Worm (Caenorhabditis elegans): ENCODE measurements around the gene T20B3.14.

Gene T20B3.14

DNA sequence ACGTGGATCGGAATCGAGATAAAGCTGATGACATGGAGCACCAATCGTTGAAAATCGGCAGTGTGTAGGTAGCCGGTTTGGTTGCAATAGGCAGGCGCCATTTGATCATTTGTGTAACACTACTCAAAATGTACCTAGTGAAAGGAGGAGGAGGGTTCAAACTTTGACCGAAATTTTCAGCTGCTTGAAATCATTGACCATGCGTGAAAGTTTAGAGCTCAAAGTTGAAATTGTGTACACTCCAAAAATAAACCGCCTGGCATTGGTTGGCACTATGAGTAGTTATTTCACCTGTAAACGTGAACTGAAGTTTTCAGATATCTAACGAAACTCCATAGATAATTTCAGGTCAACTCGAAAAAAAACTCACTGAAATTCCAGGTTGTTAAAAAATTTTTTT, 10.8 kb upstream of the T20B3.14 start, which contains the start of gene srh-215:
Gene srh-215 (minus strand): TSS at position 101 of the 400 bp plus-strand sequence.
- no peak for TF ChIP-seq ceh-19 (GFP tag; optimal IDR thresholded peaks at IDR 0.05)
- no peak for TF ChIP-seq ceh-45 (GFP tag; IDR thresholded peaks at IDR 0.05)
- no peak for TF ChIP-seq ceh-34 (tag; optimal IDR thresholded peaks at IDR 0.05)
- no peak for TF ChIP-seq F13H6.1 (tag; optimal IDR thresholded peaks at IDR 0.05)
- no peak for TF ChIP-seq tbx-2 (tag; optimal IDR thresholded peaks at IDR 0.05)
- TF ChIP-seq dve-1 (tag; optimal IDR thresholded peaks at IDR 0.05): no peak
- TF ChIP-seq C38D4.7 (GFP tag; optimal IDR thresholded peaks at IDR 0.05): no peak
- no peak for TF ChIP-seq ceh-6 (GFP tag; optimal IDR thresholded peaks at IDR 0.05)
- TF ChIP-seq gmeb-2 (tag; optimal IDR thresholded peaks at IDR 0.05): no peak
- TF ChIP-seq hlh-15 (tag; optimal IDR thresholded peaks at IDR 0.05): no peak
- TF ChIP-seq mec-3 (tag; optimal IDR thresholded peaks at IDR 0.05; ENCODE audit: borderline replicate concordance): no peak
- no peak for TF ChIP-seq ttx-3 (tag; optimal IDR thresholded peaks at IDR 0.05)
- no peak for TF ChIP-seq npax-4 (tag; optimal IDR thresholded peaks at IDR 0.05)
- no peak for TF ChIP-seq rnt-1 (tag; optimal IDR thresholded peaks at IDR 0.05)
- no peak for TF ChIP-seq ama-1 (optimal IDR thresholded peaks at IDR 0.05)

- TF ChIP-seq ceh-9 (tag; optimal IDR thresholded peaks at IDR 0.05) (no peak), hlh-15 (tag; optimal IDR thresholded peaks at IDR 0.05) (no peak), ceh-45 (GFP tag; IDR thresholded peaks at IDR 0.05) (no peak), dmd-4 (tag; optimal IDR thresholded peaks at IDR 0.05; ENCODE audit: borderline replicate concordance) (no peak), ceh-30 (tag; optimal IDR thresholded peaks at IDR 0.05) (no peak), mec-3 (tag; optimal IDR thresholded peaks at IDR 0.05; ENCODE audit: borderline replicate concordance) (no peak), ref-2 (tag; optimal IDR thresholded peaks at IDR 0.05) (no peak), sdc-2 (tag; optimal IDR thresholded peaks at IDR 0.05) (no peak), ahr-1 (tag; optimal IDR thresholded peaks at IDR 0.05) (no peak), nhr-232 (tag; optimal IDR thresholded peaks at IDR 0.05) (no peak), C38D4.7 (GFP tag; optimal IDR thresholded peaks at IDR 0.05) (no peak), fkh-10 (GFP tag; optimal IDR thresholded peaks at IDR 0.05) (no peak), ceh-24 (tag; optimal IDR thresholded peaks at IDR 0.05) (no peak), eyg-1 (tag; optimal IDR thresholded peaks at IDR 0.05) (no peak), K02D7.2 (tag; optimal IDR thresholded peaks at IDR 0.05) (no peak), ztf-16 (tag; optimal IDR thresholded peaks at IDR 0.05) (no peak), pros-1 (tag; optimal IDR thresholded peaks at IDR 0.05) (no peak), pag-3 (tag; optimal IDR thresholded peaks at IDR 0.05; ENCODE audit: borderline replicate concordance) (no peak), hlh-8 (tag; optimal IDR thresholded peaks at IDR 0.05) (no peak), sox-4 (tag; optimal IDR thresholded peaks at IDR 0.05) (no peak)
Measured at ce11 chrV:16831310-16831709, 10.2 kb upstream of the T20B3.14 start.

- TF ChIP-seq pat-9 (tag; optimal IDR thresholded peaks at IDR 0.05): no peak
Measured at ce11 chrV:16829396-16829795, 8.3 kb upstream of the T20B3.14 start, which contains the start of gene srh-214. TSS of gene srh-214 (minus strand) at chrV:16829755.

DNA sequence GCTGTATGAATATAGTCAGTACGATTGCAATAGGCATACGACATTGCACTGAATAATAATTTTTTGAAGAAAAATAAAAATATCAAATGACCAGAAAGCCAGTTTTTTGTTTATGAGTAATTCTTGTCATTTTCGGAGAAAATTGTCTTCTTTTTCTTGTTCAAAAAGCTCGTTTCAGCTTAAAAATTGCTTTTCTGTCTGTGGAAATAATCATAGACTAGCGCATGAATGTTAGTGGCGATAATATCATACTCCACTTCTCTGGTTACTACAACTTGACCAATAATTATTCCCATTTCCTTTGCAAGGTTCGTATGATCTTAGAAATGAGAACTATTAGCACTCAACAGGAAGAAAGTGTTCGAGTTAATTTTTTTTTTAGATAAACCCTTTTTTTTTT, 6.4 kb upstream of the T20B3.14 start, which contains the start of gene srh-216:
Gene srh-216 (minus strand): TSS at position 101 of the 400 bp plus-strand sequence.
- TF ChIP-seq fkh-6 (tag; optimal IDR thresholded peaks at IDR 0.05) (no peak), ceh-19 (GFP tag; optimal IDR thresholded peaks at IDR 0.05) (no peak), eyg-1 (tag; optimal IDR thresholded peaks at IDR 0.05) (no peak), K09A11.1 (tag; optimal IDR thresholded peaks at IDR 0.05; ENCODE audit: insufficient read depth) (no peak), gmeb-2 (tag; optimal IDR thresholded peaks at IDR 0.05) (no peak), ceh-2 (tag; optimal IDR thresholded peaks at IDR 0.05) (no peak), fax-1 (tag; optimal IDR thresholded peaks at IDR 0.05) (no peak)

DNA sequence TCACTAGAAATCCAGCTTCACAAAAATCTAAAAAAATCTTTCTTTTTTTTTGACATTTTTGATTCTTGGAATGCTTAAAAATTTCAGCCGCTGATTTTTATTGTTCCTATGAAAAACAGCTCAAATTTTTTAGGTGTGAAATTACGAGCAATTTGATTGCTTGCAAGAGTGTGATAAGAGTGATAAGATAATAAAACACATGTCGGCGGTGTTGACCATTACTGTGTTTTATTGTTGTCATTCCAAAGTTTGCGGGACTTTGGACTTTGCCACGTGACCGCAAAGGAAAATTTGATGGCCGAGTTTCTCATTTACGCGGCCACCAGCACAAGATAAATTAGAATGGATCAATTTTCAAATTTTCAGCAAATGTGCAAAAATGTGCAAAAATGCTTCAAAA, 4.4 kb downstream of the T20B3.14 start:
- TF ChIP-seq ceh-19 (GFP tag; optimal IDR thresholded peaks at IDR 0.05): no peak
- peak; percentile 88 for TF ChIP-seq elt-2 (tag; optimal IDR thresholded peaks at IDR 0.05)
- TF ChIP-seq hlh-30 (tag; optimal IDR thresholded peaks at IDR 0.05; ENCODE audit: insufficient read depth): peak; percentile 6
